Fruit fly (Drosophila melanogaster): Measurements from ENCODE around the gene Xe7.

The Xe7 gene

DNA sequence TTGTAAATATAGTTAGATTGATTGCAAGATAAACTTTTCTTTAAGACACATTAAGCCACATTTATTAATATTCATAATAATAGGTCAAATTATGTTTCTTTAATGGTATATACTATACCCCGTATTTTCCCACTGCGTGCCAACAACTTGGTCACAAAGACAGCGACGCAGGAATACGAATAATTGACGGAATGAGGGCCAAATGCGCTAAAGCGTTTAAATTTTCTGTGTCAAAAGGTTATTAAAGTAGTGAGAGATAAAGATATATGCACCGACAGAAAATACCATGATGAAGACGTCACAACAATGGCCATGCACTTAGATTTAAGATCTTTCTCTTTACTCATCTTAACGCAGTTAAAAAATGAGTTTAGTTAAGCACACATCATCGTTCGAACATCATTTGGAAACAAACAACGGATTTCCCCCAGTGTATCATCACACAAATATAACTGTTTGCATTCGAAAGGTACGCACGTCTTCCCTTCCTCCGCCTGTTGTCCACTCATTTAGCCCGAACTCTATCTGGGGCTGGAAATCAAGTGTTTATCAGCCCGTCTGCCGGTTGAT lies 48.7 kb downstream of the Xe7 start:
- TF ChIP-seq dac (GFP tag; optimal IDR thresholded peaks at IDR 0.05) (peak; percentile 55), pdm3 (GFP tag; optimal IDR thresholded peaks at IDR 0.05) (peak; percentile 57), CG4318 (GFP tag; optimal IDR thresholded peaks at IDR 0.05) (peak; percentile 73), CG16779 (tag; optimal IDR thresholded peaks at IDR 0.05) (peak; percentile 16), dsx (GFP tag; optimal IDR thresholded peaks at IDR 0.05; ENCODE audit: poor library complexity, severe bottlenecking) (no peak), CG7368 (GFP tag; optimal IDR thresholded peaks at IDR 0.05) (peak; percentile 36), svp (GFP tag) (peak; percentile 90), Eip75B (GFP tag; optimal IDR thresholded peaks at IDR 0.05) (peak; percentile 67), Blimp-1 (GFP tag; optimal IDR thresholded peaks at IDR 0.05) (peak; percentile 5), Hr38 (GFP tag; optimal IDR thresholded peaks at IDR 0.05) (no peak), spab (GFP tag; optimal IDR thresholded peaks at IDR 0.05) (peak; percentile 48), Eip93F (GFP tag; optimal IDR thresholded peaks at IDR 0.05) (no peak), CG6792 (GFP tag; optimal IDR thresholded peaks at IDR 0.05) (peak; percentile 55), CG10669 (GFP tag; optimal IDR thresholded peaks at IDR 0.05) (peak; percentile 49), CG1621 (tag; optimal IDR thresholded peaks at IDR 0.05) (peak; percentile 14), Ets21C (GFP tag; optimal IDR thresholded peaks at IDR 0.05) (peak; percentile 19), CG11902 (GFP tag; optimal IDR thresholded peaks at IDR 0.05) (peak; percentile 57), acj6 (GFP tag; optimal IDR thresholded peaks at IDR 0.05) (peak; percentile 67), Hr4 (GFP tag; optimal IDR thresholded peaks at IDR 0.05) (peak; percentile 67), Hr39 (GFP tag; optimal IDR thresholded peaks at IDR 0.05) (peak; percentile 61), fd59A (GFP tag; optimal IDR thresholded peaks at IDR 0.05) (peak; percentile 50), Sox14 (GFP tag; optimal IDR thresholded peaks at IDR 0.05) (peak; percentile 57), Gug (GFP tag; IDR thresholded peaks at IDR 0.05) (peak; percentile 51), CG9139 (GFP tag; optimal IDR thresholded peaks at IDR 0.05) (no peak), achi (GFP tag; optimal IDR thresholded peaks at IDR 0.05) (peak; percentile 54), CG3919 (GFP tag; optimal IDR thresholded peaks at IDR 0.05) (peak; percentile 75), Sox15 (GFP tag; optimal IDR thresholded peaks at IDR 0.05) (peak; percentile 54), CG11762 (GFP tag; optimal IDR thresholded peaks at IDR 0.05; ENCODE audit: insufficient read depth) (peak; percentile 14), topi (GFP tag; optimal IDR thresholded peaks at IDR 0.05) (peak; percentile 71), CG11294 (GFP tag; IDR thresholded peaks at IDR 0.05) (no peak), vri (GFP tag; optimal IDR thresholded peaks at IDR 0.05) (no peak), Met (GFP tag; optimal IDR thresholded peaks at IDR 0.05) (peak; percentile 69), Eip78C (GFP tag) (peak; percentile 92), CG34406 (GFP tag; optimal IDR thresholded peaks at IDR 0.05) (peak; percentile 56), Smox (GFP tag; optimal IDR thresholded peaks at IDR 0.05) (peak; percentile 66), net (GFP tag; optimal IDR thresholded peaks at IDR 0.05) (peak; percentile 73), CG32006 (GFP tag; optimal IDR thresholded peaks at IDR 0.05) (peak; percentile 86), CG8319 (GFP tag; optimal IDR thresholded peaks at IDR 0.05) (peak; percentile 59), fd85E (GFP tag; optimal IDR thresholded peaks at IDR 0.05) (peak; percentile 15), Lpt (GFP tag; optimal IDR thresholded peaks at IDR 0.05) (peak; percentile 17), Sox102F (GFP tag; optimal IDR thresholded peaks at IDR 0.05) (peak; percentile 61), CG15336 (GFP tag; IDR thresholded peaks at IDR 0.05) (no peak), CG8119 (GFP tag; IDR thresholded peaks at IDR 0.05) (peak; percentile 60; the same call in 1 of the 3 replicates), salr (GFP tag; optimal IDR thresholded peaks at IDR 0.05) (peak; percentile 18 to 78), CG6163 (GFP tag; IDR thresholded peaks at IDR 0.05) (peak; percentile 76), CG6276 (GFP tag; optimal IDR thresholded peaks at IDR 0.05) (peak; percentile 58), eg (GFP tag; IDR thresholded peaks at IDR 0.05) (peak; percentile 65), ss (GFP tag; optimal IDR thresholded peaks at IDR 0.05) (peak in 1 of 2 experiments; percentile 51), CG10631 (GFP tag; optimal IDR thresholded peaks at IDR 0.05) (peak; percentile 60), CG31627 (GFP tag; optimal IDR thresholded peaks at IDR 0.05) (peak; percentile 65), lz (GFP tag; optimal IDR thresholded peaks at IDR 0.05) (peak; percentile 51), cyc (GFP tag; optimal IDR thresholded peaks at IDR 0.05) (peak; percentile 70)
